Fruit fly (Drosophila melanogaster): ENCODE results near the gene naz.

The naz gene

DNA sequence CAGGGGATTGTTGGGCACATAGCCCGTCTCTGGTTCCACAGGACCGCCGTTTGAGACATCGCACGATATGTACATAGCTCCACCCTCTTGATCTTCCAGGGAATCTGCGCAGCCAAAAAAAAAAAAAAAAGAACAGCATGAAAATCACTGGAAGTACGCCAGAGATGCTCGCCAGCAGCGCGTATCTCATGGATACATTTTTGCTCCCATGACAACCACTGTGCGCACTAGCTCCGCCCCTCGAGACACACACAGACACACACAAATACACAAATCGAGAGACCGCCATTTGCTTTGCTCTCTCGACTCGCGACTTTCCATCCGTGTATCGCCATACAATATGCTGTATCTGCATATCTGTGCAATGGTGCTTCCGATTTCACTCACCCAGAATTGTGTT is 42.6 kb upstream of the naz start (continued):
- TF ChIP-seq Max (GFP tag; optimal IDR thresholded peaks at IDR 0.05) (no peak), abd-A (tag; optimal IDR thresholded peaks at IDR 0.05) (no peak), tin (GFP tag; optimal IDR thresholded peaks at IDR 0.05) (no peak), CG4617 (GFP tag; optimal IDR thresholded peaks at IDR 0.05; ENCODE audit: borderline replicate concordance) (no peak), CG8281 (tag; optimal IDR thresholded peaks at IDR 0.05) (no peak), ci (GFP tag; IDR thresholded peaks at IDR 0.05) (peak; percentile 44; the same call in 1 of the 3 replicates), ATbp (GFP tag; optimal IDR thresholded peaks at IDR 0.05) (no peak), trh (GFP tag; optimal IDR thresholded peaks at IDR 0.05) (no peak), Hsf (GFP tag; optimal IDR thresholded peaks at IDR 0.05) (peak; percentile 14), E2f1 (GFP tag; IDR thresholded peaks at IDR 0.05) (0 out of 2 replicates have a peak, but pooled peaks have one; percentile 19), zfh2 (GFP tag; optimal IDR thresholded peaks at IDR 0.05) (no peak), org-1 (GFP tag; optimal IDR thresholded peaks at IDR 0.05) (no peak), Lpt (GFP tag; optimal IDR thresholded peaks at IDR 0.05) (no peak), exex (tag; optimal IDR thresholded peaks at IDR 0.05) (no peak), z (GFP tag; IDR thresholded peaks at IDR 0.05) (no peak), CG18476 (GFP tag; optimal IDR thresholded peaks at IDR 0.05) (no peak), BEAF-32 (GFP tag; optimal IDR thresholded peaks at IDR 0.05) (no peak), jing (GFP tag; optimal IDR thresholded peaks at IDR 0.05) (no peak), CG6689 (GFP tag; IDR thresholded peaks at IDR 0.05) (0 out of 2 replicates have a peak, but pooled peaks have one; percentile 11), Opbp (GFP tag; IDR thresholded peaks at IDR 0.05; ENCODE audit: partially characterized antibody) (no peak), HLH3B (GFP tag; IDR thresholded peaks at IDR 0.05) (no peak), Hmr (GFP tag; optimal IDR thresholded peaks at IDR 0.05) (no peak), ap (GFP tag; IDR thresholded peaks at IDR 0.05) (no peak), Xrp1 (GFP tag; IDR thresholded peaks at IDR 0.05) (0 out of 2 replicates have a peak, but pooled peaks have one; percentile 27), Nf-YC (tag; optimal IDR thresholded peaks at IDR 0.05) (peak; percentile 84), Med (GFP tag) (no peak), CG17385 (GFP tag; optimal IDR thresholded peaks at IDR 0.05) (no peak), CG2129 (GFP tag; IDR thresholded peaks at IDR 0.05; ENCODE audit: partially characterized antibody) (no peak), bcd (GFP tag; optimal IDR thresholded peaks at IDR 0.05) (no peak), Dll (GFP tag; IDR thresholded peaks at IDR 0.05; ENCODE audit: partially characterized antibody) (no peak), D19B (GFP tag; optimal IDR thresholded peaks at IDR 0.05) (no peak), onecut (GFP tag; IDR thresholded peaks at IDR 0.05) (no peak), nerfin-2 (GFP tag; IDR thresholded peaks at IDR 0.05; ENCODE audit: partially characterized antibody) (no peak), CG14710 (tag; optimal IDR thresholded peaks at IDR 0.05) (no peak), CG5953 (GFP tag; IDR thresholded peaks at IDR 0.05) (no peak), Neu2 (GFP tag; optimal IDR thresholded peaks at IDR 0.05; ENCODE audit: borderline replicate concordance) (no peak), H15 (GFP tag; IDR thresholded peaks at IDR 0.05) (no peak), ftz-f1 (GFP tag; optimal IDR thresholded peaks at IDR 0.05) (no peak), wek (GFP tag; optimal IDR thresholded peaks at IDR 0.05) (no peak), zen (tag; optimal IDR thresholded peaks at IDR 0.05) (no peak), CG6791 (GFP tag; IDR thresholded peaks at IDR 0.05; ENCODE audit: partially characterized antibody) (no peak), CG8765 (GFP tag; IDR thresholded peaks at IDR 0.05) (no peak), CG9817 (tag; optimal IDR thresholded peaks at IDR 0.05) (no peak), Dip3 (GFP tag; optimal IDR thresholded peaks at IDR 0.05) (no peak), B-H2 (GFP tag; optimal IDR thresholded peaks at IDR 0.05) (no peak), crp (GFP tag; optimal IDR thresholded peaks at IDR 0.05) (no peak), CG14441 (GFP tag; IDR thresholded peaks at IDR 0.05) (0 out of 2 replicates have a peak, but pooled peaks have one; percentile 21), HHEX (GFP tag; optimal IDR thresholded peaks at IDR 0.05) (no peak), CG10431 (GFP tag; optimal IDR thresholded peaks at IDR 0.05) (no peak), CG2199 (GFP tag; IDR thresholded peaks at IDR 0.05) (peak; percentile 81; the same call in 1 of the 3 replicates), tap (tag; optimal IDR thresholded peaks at IDR 0.05) (no peak)

Measured in whole organism, embryonic.